Fruit fly (Drosophila melanogaster) whole organism, embryonic: ENCODE measurements around the gene CG14830.

ENCODE experiments used
- Adf1 ChIP-seq: fragments of 200-800 bp; sonication (Bioruptor generic); IDR thresholded peaks from 2 replicates; pipeline ENCODE4 v1.3.6; 2022; ENCODE audit warnings: missing biosample characterization, missing genetic modification characterization
- C15 ChIP-seq: fragments of 200-800 bp; sonication (Bioruptor generic); IDR thresholded peaks from 3 replicates; pipeline ENCODE4 v1.3.6; 2022; ENCODE audit warnings: missing biosample characterization, missing genetic modification characterization
- CG10979 ChIP-seq: fragments of 200-800 bp; sonication (Bioruptor generic); optimal IDR thresholded peaks from 2 replicates; lab custom pipeline; 2018; ENCODE audit warnings: missing biosample characterization, mild to moderate bottlenecking, missing genetic modification characterization, moderate library complexity
- CG11456 ChIP-seq: fragments of 200-800 bp; sonication (Bioruptor generic); IDR thresholded peaks from 3 replicates; pipeline ENCODE4 v1.3.6; 2022; ENCODE audit warnings: missing biosample characterization, missing genetic modification characterization
- CG13287 ChIP-seq: fragments of 200-800 bp; sonication (Bioruptor generic); IDR thresholded peaks from 2 replicates; pipeline ENCODE4 v1.3.6; 2022; ENCODE audit warnings: missing biosample characterization, missing genetic modification characterization; ENCODE audit not compliant: partially characterized antibody
- CG13424 ChIP-seq: fragments of 200-800 bp; sonication (Bioruptor generic); optimal IDR thresholded peaks from 2 replicates; lab custom pipeline; 2019; ENCODE audit warnings: missing biosample characterization, mild to moderate bottlenecking, missing genetic modification characterization, moderate library complexity
- CG18262 ChIP-seq: fragments of 200-800 bp; optimal IDR thresholded peaks from 3 replicates; lab custom pipeline; 2019; ENCODE audit warnings: missing biosample characterization, mild to moderate bottlenecking, missing genetic modification characterization, moderate library complexity
- CG3726 ChIP-seq: fragments of 200-800 bp; sonication (Bioruptor generic); IDR thresholded peaks from 3 replicates; pipeline ENCODE4, ENCODE4 v1.3.6; 2022; ENCODE audit warnings: missing biosample characterization, missing genetic modification characterization
- CG3847 ChIP-seq: fragments of 200-800 bp; sonication (Bioruptor generic); IDR thresholded peaks from 2 replicates; pipeline ENCODE4 v1.3.6; 2022; ENCODE audit warnings: missing biosample characterization, missing genetic modification characterization
- CG4404 ChIP-seq: fragments of 200-800 bp; sonication (Bioruptor generic); IDR thresholded peaks from 2 replicates; pipeline ENCODE4 v1.3.6; 2022; ENCODE audit warnings: missing biosample characterization, missing genetic modification characterization
- CG5245 ChIP-seq: fragments of 200-800 bp; sonication (Bioruptor generic); optimal IDR thresholded peaks from 3 replicates; lab custom pipeline; 2016; ENCODE audit warnings: missing biosample characterization, missing genetic modification characterization
- CG7745 ChIP-seq: fragments of 200-800 bp; sonication (Bioruptor generic); optimal IDR thresholded peaks from 2 replicates; lab custom pipeline; 2018; ENCODE audit warnings: missing biosample characterization, mild to moderate bottlenecking, missing genetic modification characterization, moderate library complexity
- CG8290 ChIP-seq, 3 experiments: fragments of 200-800 bp; sonication (Bioruptor generic); optimal IDR thresholded peaks; 2 replicates each; lab custom pipeline; 2016 to 2019; ENCODE audit warnings: missing biosample characterization in 3 of 3, missing genetic modification characterization in 3 of 3, mild to moderate bottlenecking in 2 of 3, moderate library complexity in 1 of 3
- CG8359 ChIP-seq: fragments of 200-800 bp; sonication (Bioruptor generic); optimal IDR thresholded peaks from 2 replicates; lab custom pipeline; 2017; ENCODE audit warnings: missing biosample characterization, mild to moderate bottlenecking, missing genetic modification characterization, borderline replicate concordance
- CG9797 ChIP-seq: fragments of 200-800 bp; sonication (Bioruptor generic); optimal IDR thresholded peaks from 3 replicates; lab custom pipeline; 2018; ENCODE audit warnings: missing biosample characterization, mild to moderate bottlenecking, missing genetic modification characterization
- CrebB ChIP-seq: fragments of 200-800 bp; sonication (Bioruptor generic); optimal IDR thresholded peaks from 3 replicates; lab custom pipeline; 2018; ENCODE audit warnings: missing biosample characterization, mild to moderate bottlenecking, missing genetic modification characterization
- Dbx ChIP-seq: fragments of 200-800 bp; sonication (Bioruptor generic); IDR thresholded peaks from 3 replicates; pipeline ENCODE4 v1.3.6; 2022; ENCODE audit warnings: missing biosample characterization, missing genetic modification characterization
- Fer1 ChIP-seq: fragments of 200-800 bp; sonication (Bioruptor generic); optimal IDR thresholded peaks from 2 replicates; lab custom pipeline; 2017; ENCODE audit warnings: missing biosample characterization, mild to moderate bottlenecking, missing genetic modification characterization
- Fer2 ChIP-seq: fragments of 200-800 bp; sonication (Bioruptor generic); optimal IDR thresholded peaks from 2 replicates; lab custom pipeline; 2018; ENCODE audit warnings: missing biosample characterization, mild to moderate bottlenecking, missing genetic modification characterization, moderate library complexity
- Hmr ChIP-seq: fragments of 200-800 bp; sonication (Bioruptor generic); optimal IDR thresholded peaks from 3 replicates; lab custom pipeline; 2017; ENCODE audit warnings: mild to moderate bottlenecking, missing biosample characterization, missing genetic modification reagents, missing genetic modification characterization
- Jarid2 ChIP-seq: fragments of 200-800 bp; sonication (Bioruptor generic); optimal IDR thresholded peaks from 3 replicates; lab custom pipeline; 2017; ENCODE audit warnings: mild to moderate bottlenecking, missing biosample characterization, missing genetic modification reagents, missing genetic modification characterization
- Med ChIP-seq: fragments of 200-800 bp; sonication (Bioruptor generic); peaks from one replicate; lab custom pipeline; 2016; ENCODE audit warnings: missing biosample characterization, missing genetic modification characterization, mild to moderate bottlenecking, inconsistent platforms, moderate library complexity
- Mes4 ChIP-seq: fragments of 200-800 bp; sonication (Bioruptor generic); optimal IDR thresholded peaks from 2 replicates; lab custom pipeline; 2016; ENCODE audit warnings: missing biosample characterization, missing genetic modification characterization
- NC2β ChIP-seq: fragments of 200-800 bp; sonication (Bioruptor generic); optimal IDR thresholded peaks from 2 replicates; lab custom pipeline; 2016; ENCODE audit warnings: missing biosample characterization, missing genetic modification characterization
- Nf-YB ChIP-seq: fragments of 200-800 bp; sonication (Bioruptor generic); optimal IDR thresholded peaks from 3 replicates; lab custom pipeline; 2019; ENCODE audit warnings: missing biosample characterization, mild to moderate bottlenecking, missing genetic modification characterization, moderate library complexity
- Vsx1 ChIP-seq: fragments of 200-800 bp; sonication (Bioruptor generic); optimal IDR thresholded peaks from 2 replicates; lab custom pipeline; 2017; ENCODE audit warnings: missing biosample characterization, mild to moderate bottlenecking, missing genetic modification characterization, missing genetic modification reagents
- Xbp1 ChIP-seq: fragments of 200-800 bp; sonication (Bioruptor generic); optimal IDR thresholded peaks from 3 replicates; lab custom pipeline; 2016; ENCODE audit warnings: missing biosample characterization, mild to moderate bottlenecking, missing genetic modification characterization
- ac ChIP-seq: fragments of 200-800 bp; sonication (Bioruptor generic); optimal IDR thresholded peaks from 3 replicates; lab custom pipeline; 2017; ENCODE audit warnings: missing biosample characterization, mild to moderate bottlenecking, missing genetic modification characterization
- amos ChIP-seq: fragments of 200-800 bp; sonication (Bioruptor generic); IDR thresholded peaks from 2 replicates; pipeline ENCODE4 v1.3.6; 2022; ENCODE audit warnings: missing biosample characterization, missing genetic modification characterization; ENCODE audit not compliant: partially characterized antibody
- bcd ChIP-seq: fragments of 200-800 bp; sonication (Bioruptor generic); optimal IDR thresholded peaks from 2 replicates; lab custom pipeline; 2017; ENCODE audit warnings: missing biosample characterization, mild to moderate bottlenecking, missing genetic modification characterization
- dati ChIP-seq: fragments of 200-800 bp; sonication (Bioruptor generic); IDR thresholded peaks from 2 replicates; pipeline ENCODE4 v1.3.6; 2022; ENCODE audit warnings: missing biosample characterization, missing genetic modification characterization
- dpn ChIP-seq, 2 experiments: fragments of 200-800 bp; sonication (Bioruptor generic); optimal IDR thresholded peaks; 3 replicates each; lab custom pipeline; 2016; ENCODE audit warnings: missing biosample characterization in 2 of 2, missing genetic modification characterization in 2 of 2
- en ChIP-seq: fragments of 200-800 bp; sonication (Bioruptor generic); optimal IDR thresholded peaks from 2 replicates; lab custom pipeline; 2016; ENCODE audit warnings: missing biosample characterization, missing genetic modification characterization
- eyg ChIP-seq: fragments of 200-800 bp; sonication (Bioruptor generic); optimal IDR thresholded peaks from 3 replicates; lab custom pipeline; 2016; ENCODE audit warnings: missing biosample characterization, missing genetic modification characterization
- gem ChIP-seq: fragments of 200-800 bp; sonication (Bioruptor generic); optimal IDR thresholded peaks from 2 replicates; lab custom pipeline; 2019; ENCODE audit warnings: missing biosample characterization, mild to moderate bottlenecking, missing genetic modification characterization, moderate library complexity
- her ChIP-seq: fragments of 200-800 bp; sonication (Bioruptor generic); optimal IDR thresholded peaks from 2 replicates; lab custom pipeline; 2016; ENCODE audit warnings: missing biosample characterization, missing genetic modification characterization
- insv ChIP-seq, 2 experiments: fragments of 200-800 bp; sonication (Bioruptor generic); optimal IDR thresholded peaks; 3 replicates each; lab custom pipeline; 2016 to 2018; ENCODE audit warnings: missing biosample characterization in 2 of 2, missing genetic modification characterization in 2 of 2
- kay ChIP-seq: fragments of 200-800 bp; sonication (Bioruptor generic); optimal IDR thresholded peaks from 2 replicates; lab custom pipeline; 2016; ENCODE audit warnings: missing biosample characterization, missing genetic modification characterization
- kni ChIP-seq: fragments of 200-800 bp; sonication (Bioruptor generic); optimal IDR thresholded peaks from 3 replicates; lab custom pipeline; 2017; ENCODE audit warnings: mild to moderate bottlenecking, missing biosample characterization, missing genetic modification reagents, missing genetic modification characterization
- lab ChIP-seq: fragments of 200-800 bp; sonication (Bioruptor generic); optimal IDR thresholded peaks from 3 replicates; lab custom pipeline; 2017; ENCODE audit warnings: missing biosample characterization, missing genetic modification characterization, mild to moderate bottlenecking, moderate library complexity, missing genetic modification reagents
- luna ChIP-seq: fragments of 200-800 bp; sonication (Bioruptor generic); optimal IDR thresholded peaks from 2 replicates; lab custom pipeline; 2016; ENCODE audit warnings: missing biosample characterization, missing genetic modification characterization
- mirr ChIP-seq: fragments of 200-800 bp; sonication (Bioruptor generic); optimal IDR thresholded peaks from 3 replicates; lab custom pipeline; 2018; ENCODE audit warnings: missing biosample characterization, mild to moderate bottlenecking, missing genetic modification characterization
- odd ChIP-seq: fragments of 200-800 bp; sonication (Bioruptor generic); optimal IDR thresholded peaks from 2 replicates; lab custom pipeline; 2017; ENCODE audit warnings: missing biosample characterization, mild to moderate bottlenecking, missing genetic modification characterization
- pfk ChIP-seq: fragments of 200-800 bp; sonication (Bioruptor generic); optimal IDR thresholded peaks from 2 replicates; lab custom pipeline; 2018; ENCODE audit warnings: missing biosample characterization, mild to moderate bottlenecking, missing genetic modification characterization, moderate library complexity
- prd ChIP-seq, 3 experiments: fragments of >200 bp in 2 of 3; fragments of 200-800 bp in 1 of 3; sonication (Bioruptor generic) in 1 of 3; optimal IDR thresholded peaks in 2 of 3; IDR thresholded peaks in 1 of 3; 2 replicates in 2 of 3; 3 replicates in 1 of 3; pipeline versions ENCODE4 v1.3.6 to Lab custom; 2017 to 2022; ENCODE audit warnings: missing biosample characterization in 1 of 3, missing genetic modification characterization in 1 of 3
- stc ChIP-seq: fragments of 200-800 bp; sonication (Bioruptor generic); IDR thresholded peaks from 2 replicates; pipeline ENCODE4 v1.3.6; 2022; ENCODE audit warnings: missing biosample characterization, missing genetic modification characterization
- unc-4 ChIP-seq: fragments of 200-800 bp; sonication (Bioruptor generic); IDR thresholded peaks from 2 replicates; pipeline ENCODE4 v1.3.6; 2022; ENCODE audit warnings: missing biosample characterization, missing genetic modification characterization; ENCODE audit not compliant: partially characterized antibody
- zen2 ChIP-seq: fragments of 200-800 bp; sonication (Bioruptor generic); IDR thresholded peaks from 3 replicates; pipeline ENCODE4 v1.3.6; 2022; ENCODE audit warnings: missing biosample characterization, missing genetic modification characterization; ENCODE audit not compliant: partially characterized antibody

The CG14830 gene

DNA sequence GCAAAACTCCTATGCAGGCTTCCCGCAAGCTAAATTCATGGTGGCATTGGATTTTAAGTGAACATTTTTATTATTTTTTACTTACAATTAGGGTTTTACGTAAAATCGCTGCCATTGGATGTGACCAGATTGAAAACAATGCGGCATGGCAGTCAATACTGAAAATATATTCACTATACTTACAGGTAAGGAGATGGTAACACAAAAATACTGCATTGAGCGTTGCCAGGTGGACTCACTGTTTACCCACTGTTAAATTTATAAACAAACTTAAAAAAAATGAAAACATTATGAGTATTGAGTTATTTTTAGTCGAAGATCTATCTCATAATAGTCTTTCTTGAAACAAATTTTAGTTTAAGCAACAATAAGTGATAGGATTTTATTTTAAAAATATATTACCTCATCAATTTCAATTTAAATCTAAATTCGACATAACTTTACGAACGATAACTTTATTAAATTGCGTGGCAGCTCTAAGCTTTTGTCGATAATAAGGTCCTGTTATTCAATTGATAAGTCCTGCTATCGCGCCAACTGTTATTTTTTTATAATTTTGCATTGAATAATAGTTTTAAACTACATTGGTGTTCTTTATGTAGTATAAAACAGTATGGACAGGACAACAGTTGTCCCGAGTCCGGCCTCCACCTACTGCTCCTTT, 19.8 kb downstream of the CG14830 start, which contains the start of the genes mRpL50 and mei-P22 (continued):
- no peak for TF ChIP-seq odd (GFP tag; lab: Kevin White, UChicago)
- TF ChIP-seq C15: no peak
- TF ChIP-seq eyg (GFP tag; lab: Kevin White, UChicago): no peak
- TF ChIP-seq her (GFP tag; lab: Kevin White, UChicago): no peak
- no peak for TF ChIP-seq CG11456 (GFP tag; lab: Robert Waterston, UW)
- no peak for TF ChIP-seq stc
- no peak for TF ChIP-seq Jarid2
- no peak for TF ChIP-seq unc-4 (GFP tag; lab: Robert Waterston, UW)
- TF ChIP-seq CrebB (tag; lab: Kevin White, UChicago): no peak
- TF ChIP-seq lab (GFP tag; lab: Kevin White, UChicago): no peak
- no peak for TF ChIP-seq Nf-YB (GFP tag; lab: Kevin White, UChicago)
- TF ChIP-seq Dbx (GFP tag; lab: Robert Waterston, UW): no peak
- TF ChIP-seq CG13424: peak; percentile 44
- no peak for TF ChIP-seq mirr (GFP tag; lab: Kevin White, UChicago)
- no peak for TF ChIP-seq CG10979 (tag; lab: Kevin White, UChicago)
- peak; percentile 21; the same call in 1 of the 2 replicates for TF ChIP-seq CG13287 (GFP tag; lab: Robert Waterston, UW)
- no peak for TF ChIP-seq pfk
- peak; percentile 61 for TF ChIP-seq gem (tag; lab: Kevin White, UChicago)
- TF ChIP-seq CG3726 (GFP tag; lab: Robert Waterston, UW): no peak
- TF ChIP-seq Fer1 (GFP tag; lab: Kevin White, UChicago): no peak
- no peak for TF ChIP-seq kay (GFP tag; lab: Kevin White, UChicago)
- TF ChIP-seq CG5245: no peak
- TF ChIP-seq Hmr (GFP tag; lab: Kevin White, UChicago): no peak
- no peak for TF ChIP-seq dati (GFP tag; lab: Robert Waterston, UW)
- peak; percentile 10 to 25 for TF ChIP-seq dpn (GFP tag; optimal IDR thresholded peaks at IDR 0.05; lab: Kevin White, UChicago)
- TF ChIP-seq CG8290 (GFP tag; optimal IDR thresholded peaks at IDR 0.05; lab: Kevin White, UChicago): no peak
- TF ChIP-seq CG8290 (tag; optimal IDR thresholded peaks at IDR 0.05; lab: Kevin White, UChicago): peak in 1 of 2 experiments; percentile 55
- TF ChIP-seq amos (GFP tag; lab: Robert Waterston, UW): no peak
- TF ChIP-seq ac: no peak
- peak; percentile 39 for TF ChIP-seq Xbp1 (GFP tag; lab: Kevin White, UChicago)
- no peak for TF ChIP-seq CG4404
- no peak for TF ChIP-seq en
- TF ChIP-seq Fer2 (tag; lab: Kevin White, UChicago): no peak
- no peak for TF ChIP-seq CG8359 (GFP tag; lab: Kevin White, UChicago)
- TF ChIP-seq zen2 (GFP tag; lab: Robert Waterston, UW): no peak
- TF ChIP-seq bcd (GFP tag; lab: Kevin White, UChicago): no peak
- TF ChIP-seq CG3847 (GFP tag; lab: Robert Waterston, UW): peak; percentile 51
- TF ChIP-seq luna (GFP tag; lab: Kevin White, UChicago): no peak
- no peak for TF ChIP-seq Adf1 (GFP tag; lab: Robert Waterston, UW)
- peak; percentile 4 for TF ChIP-seq CG18262
- TF ChIP-seq prd (optimal IDR thresholded peaks at IDR 0.05; lab: Kevin White, UChicago): no peak
- TF ChIP-seq prd (GFP tag; IDR thresholded peaks at IDR 0.05; lab: Robert Waterston, UW): no peak
- TF ChIP-seq Vsx1: no peak
- TF ChIP-seq Mes4: no peak
- peak; percentile 51 for TF ChIP-seq NC2β
- TF ChIP-seq CG9797 (GFP tag; lab: Kevin White, UChicago): peak; percentile 56
- TF ChIP-seq Med (GFP tag; lab: Kevin White, UChicago): peak; percentile 85
- TF ChIP-seq kni (GFP tag; lab: Kevin White, UChicago): no peak
- no peak for TF ChIP-seq insv (GFP tag; optimal IDR thresholded peaks at IDR 0.05; lab: Kevin White, UChicago)
- TF ChIP-seq CG7745 (tag; lab: Kevin White, UChicago): no peak
